Fruit fly (Drosophila melanogaster) whole organism, embryonic: ENCODE data around the gene CG10576.

ENCODE experiments used
- Ada2b ChIP-seq: fragments of 200-800 bp; sonication (Bioruptor generic); IDR thresholded peaks from 2 replicates; pipeline ENCODE4 v1.3.6; 2022; ENCODE audit warnings: missing biosample characterization, missing genetic modification characterization
- Bteb2 ChIP-seq: fragments of 200-800 bp; sonication (Bioruptor generic); optimal IDR thresholded peaks from 2 replicates; lab custom pipeline; 2016; ENCODE audit warnings: missing biosample characterization, missing genetic modification characterization
- CG10267 ChIP-seq: fragments of 200-800 bp; sonication (Bioruptor generic); optimal IDR thresholded peaks from 2 replicates; lab custom pipeline; 2018; ENCODE audit warnings: missing biosample characterization, mild to moderate bottlenecking, missing genetic modification characterization, moderate library complexity
- CG11085 ChIP-seq: fragments of 200-800 bp; sonication (Bioruptor generic); IDR thresholded peaks from 2 replicates; pipeline ENCODE4 v1.3.6; 2022; ENCODE audit warnings: missing biosample characterization, missing genetic modification characterization
- CG13287 ChIP-seq: fragments of 200-800 bp; sonication (Bioruptor generic); IDR thresholded peaks from 2 replicates; pipeline ENCODE4 v1.3.6; 2022; ENCODE audit warnings: missing biosample characterization, missing genetic modification characterization; ENCODE audit not compliant: partially characterized antibody
- CG14667 ChIP-seq: fragments of 200-800 bp; sonication (Bioruptor generic); IDR thresholded peaks from 2 replicates; pipeline ENCODE4 v1.3.6; 2022; ENCODE audit warnings: missing biosample characterization, missing genetic modification characterization
- CG17829 ChIP-seq: fragments of 200-800 bp; optimal IDR thresholded peaks from 2 replicates; lab custom pipeline; 2019; ENCODE audit warnings: missing biosample characterization, mild to moderate bottlenecking, missing genetic modification characterization, moderate library complexity
- CG18011 ChIP-seq: fragments of 200-800 bp; sonication (Bioruptor generic); optimal IDR thresholded peaks from 2 replicates; lab custom pipeline; 2017; ENCODE audit warnings: missing biosample characterization, missing genetic modification characterization, mild to moderate bottlenecking, moderate library complexity, missing genotype
- CG18619 ChIP-seq: fragments of 200-800 bp; sonication (Bioruptor generic); optimal IDR thresholded peaks from 3 replicates; lab custom pipeline; 2017; ENCODE audit warnings: missing biosample characterization, mild to moderate bottlenecking, missing genetic modification characterization
- CG4424 ChIP-seq: fragments of 200-800 bp; sonication (Bioruptor generic); optimal IDR thresholded peaks from 3 replicates; lab custom pipeline; 2016; ENCODE audit warnings: missing biosample characterization, missing genetic modification characterization
- CG5245 ChIP-seq: fragments of 200-800 bp; sonication (Bioruptor generic); optimal IDR thresholded peaks from 3 replicates; lab custom pipeline; 2016; ENCODE audit warnings: missing biosample characterization, missing genetic modification characterization
- CG6765 ChIP-seq: fragments of 200-800 bp; sonication (Bioruptor generic); optimal IDR thresholded peaks from 3 replicates; lab custom pipeline; 2017; ENCODE audit warnings: missing biosample characterization, mild to moderate bottlenecking, missing genetic modification characterization
- CG6791 ChIP-seq: fragments of 200-800 bp; sonication (Bioruptor generic); IDR thresholded peaks from 3 replicates; pipeline ENCODE4 v1.3.6; 2022; ENCODE audit warnings: missing biosample characterization, missing genetic modification characterization; ENCODE audit not compliant: partially characterized antibody
- CrebB ChIP-seq: fragments of 200-800 bp; sonication (Bioruptor generic); optimal IDR thresholded peaks from 3 replicates; lab custom pipeline; 2018; ENCODE audit warnings: missing biosample characterization, mild to moderate bottlenecking, missing genetic modification characterization
- D19B ChIP-seq: fragments of 200-800 bp; sonication (Bioruptor generic); optimal IDR thresholded peaks from 2 replicates; lab custom pipeline; 2017; ENCODE audit warnings: missing biosample characterization, mild to moderate bottlenecking, missing genetic modification characterization
- Dad ChIP-seq: fragments of 200-800 bp; sonication (Bioruptor generic); optimal IDR thresholded peaks from 3 replicates; lab custom pipeline; 2016; ENCODE audit warnings: missing biosample characterization, missing genetic modification characterization
- Eip74EF ChIP-seq, 2 experiments: fragments of 200-800 bp in 1 of 2; fragments of >200 bp in 1 of 2; sonication (Bioruptor generic) in 1 of 2; optimal IDR thresholded peaks; 2 replicates each; lab custom pipeline; 2017 to 2019; ENCODE audit warnings: missing biosample characterization in 2 of 2, missing genetic modification characterization in 2 of 2, mild to moderate bottlenecking in 1 of 2, moderate library complexity in 1 of 2
- Gsc ChIP-seq: fragments of 200-800 bp; sonication (Bioruptor generic); IDR thresholded peaks from 2 replicates; pipeline ENCODE4 v1.3.6; 2022; ENCODE audit warnings: missing biosample characterization, missing genetic modification characterization
- HHEX ChIP-seq: fragments of 200-800 bp; sonication (Bioruptor generic); optimal IDR thresholded peaks from 3 replicates; lab custom pipeline; 2017; ENCODE audit warnings: missing biosample characterization, mild to moderate bottlenecking, missing genetic modification characterization, missing genetic modification reagents
- HLH4C ChIP-seq: fragments of 200-800 bp; sonication (Bioruptor generic); IDR thresholded peaks from 3 replicates; pipeline ENCODE4 v1.3.6; 2022; ENCODE audit warnings: missing biosample characterization, missing genetic modification characterization; ENCODE audit not compliant: partially characterized antibody
- Hmr ChIP-seq: fragments of 200-800 bp; sonication (Bioruptor generic); optimal IDR thresholded peaks from 3 replicates; lab custom pipeline; 2017; ENCODE audit warnings: mild to moderate bottlenecking, missing biosample characterization, missing genetic modification reagents, missing genetic modification characterization
- MBD-R2 ChIP-seq: fragments of 200-800 bp; sonication (Bioruptor generic); IDR thresholded peaks from 2 replicates; pipeline ENCODE4 v1.3.6; 2022; ENCODE audit warnings: missing biosample characterization, missing genetic modification characterization
- Mad ChIP-seq: fragments of 200-800 bp; sonication (Bioruptor generic); optimal IDR thresholded peaks from 2 replicates; lab custom pipeline; 2016; ENCODE audit warnings: missing biosample characterization, missing genetic modification characterization
- PHDP ChIP-seq: fragments of 200-800 bp; sonication (Bioruptor generic); optimal IDR thresholded peaks from 3 replicates; lab custom pipeline; 2018; ENCODE audit warnings: missing biosample characterization, mild to moderate bottlenecking, missing genetic modification characterization, moderate library complexity
- Rfx ChIP-seq: fragments of 200-800 bp; sonication (Bioruptor generic); IDR thresholded peaks from 2 replicates; pipeline ENCODE4 v1.3.6; 2022; ENCODE audit warnings: missing biosample characterization, missing genetic modification characterization
- Xbp1 ChIP-seq: fragments of 200-800 bp; sonication (Bioruptor generic); optimal IDR thresholded peaks from 3 replicates; lab custom pipeline; 2016; ENCODE audit warnings: missing biosample characterization, mild to moderate bottlenecking, missing genetic modification characterization
- YL-1 ChIP-seq: fragments of 200-800 bp; sonication (Bioruptor generic); optimal IDR thresholded peaks from 3 replicates; lab custom pipeline; 2017; ENCODE audit warnings: missing biosample characterization, mild to moderate bottlenecking, missing genetic modification characterization
- ato ChIP-seq: fragments of 200-800 bp; sonication (Bioruptor generic); IDR thresholded peaks from 2 replicates; pipeline ENCODE4 v1.3.6; 2022; ENCODE audit warnings: missing biosample characterization, missing genetic modification characterization; ENCODE audit not compliant: partially characterized antibody
- cad ChIP-seq: fragments of >200 bp; optimal IDR thresholded peaks from 2 replicates; lab custom pipeline; 2017; ENCODE audit warnings: missing biosample characterization, missing genetic modification characterization
- chif ChIP-seq, 2 experiments: fragments of 200-800 bp; sonication (Bioruptor generic); optimal IDR thresholded peaks; 3 replicates each; lab custom pipeline; 2016; ENCODE audit warnings: missing biosample characterization in 2 of 2, missing genetic modification characterization in 2 of 2
- en ChIP-seq: fragments of 200-800 bp; sonication (Bioruptor generic); optimal IDR thresholded peaks from 2 replicates; lab custom pipeline; 2016; ENCODE audit warnings: missing biosample characterization, missing genetic modification characterization
- exex ChIP-seq: fragments of 200-800 bp; sonication (Bioruptor generic); optimal IDR thresholded peaks from 4 replicates; lab custom pipeline; 2018; ENCODE audit warnings: missing biosample characterization, mild to moderate bottlenecking, missing genetic modification characterization, moderate library complexity
- gcm2 ChIP-seq: fragments of 200-800 bp; sonication (Bioruptor generic); optimal IDR thresholded peaks from 2 replicates; lab custom pipeline; 2016; ENCODE audit warnings: missing biosample characterization, missing genetic modification characterization
- gfzf ChIP-seq: fragments of 200-800 bp; sonication (Bioruptor generic); optimal IDR thresholded peaks from 2 replicates; lab custom pipeline; 2016; ENCODE audit warnings: missing biosample characterization, mild to moderate bottlenecking, missing genetic modification characterization, moderate library complexity
- grau ChIP-seq: fragments of 200-800 bp; optimal IDR thresholded peaks from 3 replicates; lab custom pipeline; 2019; ENCODE audit warnings: missing biosample characterization, mild to moderate bottlenecking, missing genetic modification characterization, moderate library complexity
- gsb ChIP-seq: fragments of 200-800 bp; sonication (Bioruptor generic); IDR thresholded peaks from 2 replicates; pipeline ENCODE4 v1.3.6; 2022; ENCODE audit warnings: missing biosample characterization, missing genetic modification characterization
- ind ChIP-seq: fragments of 200-800 bp; sonication (Bioruptor generic); optimal IDR thresholded peaks from 3 replicates; lab custom pipeline; 2016; ENCODE audit warnings: missing biosample characterization, missing genetic modification characterization
- jigr1 ChIP-seq: fragments of 200-800 bp; sonication (Bioruptor generic); IDR thresholded peaks from 3 replicates; pipeline ENCODE4 v1.3.6; 2022; ENCODE audit warnings: missing biosample characterization, missing genetic modification characterization
- lab ChIP-seq: fragments of 200-800 bp; sonication (Bioruptor generic); optimal IDR thresholded peaks from 3 replicates; lab custom pipeline; 2017; ENCODE audit warnings: missing biosample characterization, missing genetic modification characterization, mild to moderate bottlenecking, moderate library complexity, missing genetic modification reagents
- lilli ChIP-seq: fragments of 200-800 bp; sonication (Bioruptor generic); optimal IDR thresholded peaks from 3 replicates; lab custom pipeline; 2016; ENCODE audit warnings: missing biosample characterization, missing genetic modification characterization
- mld ChIP-seq: fragments of 200-800 bp; sonication (Bioruptor generic); IDR thresholded peaks from 3 replicates; pipeline ENCODE4 v1.3.6; 2022; ENCODE audit warnings: missing biosample characterization, missing genetic modification characterization; ENCODE audit not compliant: partially characterized antibody
- oc ChIP-seq: fragments of 200-800 bp; sonication (Bioruptor generic); optimal IDR thresholded peaks from 2 replicates; lab custom pipeline; 2018; ENCODE audit warnings: missing biosample characterization, mild to moderate bottlenecking, missing genetic modification characterization, moderate library complexity
- pfk ChIP-seq: fragments of 200-800 bp; sonication (Bioruptor generic); optimal IDR thresholded peaks from 2 replicates; lab custom pipeline; 2018; ENCODE audit warnings: missing biosample characterization, mild to moderate bottlenecking, missing genetic modification characterization, moderate library complexity
- pnt ChIP-seq: fragments of 200-800 bp; sonication (Bioruptor generic); optimal IDR thresholded peaks from 3 replicates; lab custom pipeline; 2016; ENCODE audit warnings: missing biosample characterization, missing genetic modification characterization
- ranshi ChIP-seq: fragments of 200-800 bp; sonication (Bioruptor generic); IDR thresholded peaks from 2 replicates; pipeline ENCODE4 v1.3.6; 2022; ENCODE audit warnings: missing biosample characterization, missing genetic modification characterization
- sc ChIP-seq, 3 experiments: fragments of >200 bp in 2 of 3; fragments of 200-800 bp in 1 of 3; sonication (Bioruptor generic) in 1 of 3; optimal IDR thresholded peaks; 2 replicates in 2 of 3; 3 replicates in 1 of 3; lab custom pipeline; 2017; ENCODE audit warnings: mild to moderate bottlenecking in 1 of 3, missing biosample characterization in 1 of 3, missing genetic modification characterization in 1 of 3, missing genetic modification reagents in 1 of 3
- sens ChIP-seq: fragments of 200-800 bp; sonication (Bioruptor generic); peaks from one replicate; lab custom pipeline; 2016; ENCODE audit warnings: missing biosample characterization, missing genetic modification characterization
- ssp ChIP-seq: fragments of 200-800 bp; sonication (Bioruptor generic); IDR thresholded peaks from 2 replicates; pipeline ENCODE4 v1.3.6; 2022; ENCODE audit warnings: missing biosample characterization, missing genetic modification characterization
- yki ChIP-seq: fragments of >200 bp; optimal IDR thresholded peaks from 3 replicates; lab custom pipeline; 2018

The CG10576 gene

DNA sequence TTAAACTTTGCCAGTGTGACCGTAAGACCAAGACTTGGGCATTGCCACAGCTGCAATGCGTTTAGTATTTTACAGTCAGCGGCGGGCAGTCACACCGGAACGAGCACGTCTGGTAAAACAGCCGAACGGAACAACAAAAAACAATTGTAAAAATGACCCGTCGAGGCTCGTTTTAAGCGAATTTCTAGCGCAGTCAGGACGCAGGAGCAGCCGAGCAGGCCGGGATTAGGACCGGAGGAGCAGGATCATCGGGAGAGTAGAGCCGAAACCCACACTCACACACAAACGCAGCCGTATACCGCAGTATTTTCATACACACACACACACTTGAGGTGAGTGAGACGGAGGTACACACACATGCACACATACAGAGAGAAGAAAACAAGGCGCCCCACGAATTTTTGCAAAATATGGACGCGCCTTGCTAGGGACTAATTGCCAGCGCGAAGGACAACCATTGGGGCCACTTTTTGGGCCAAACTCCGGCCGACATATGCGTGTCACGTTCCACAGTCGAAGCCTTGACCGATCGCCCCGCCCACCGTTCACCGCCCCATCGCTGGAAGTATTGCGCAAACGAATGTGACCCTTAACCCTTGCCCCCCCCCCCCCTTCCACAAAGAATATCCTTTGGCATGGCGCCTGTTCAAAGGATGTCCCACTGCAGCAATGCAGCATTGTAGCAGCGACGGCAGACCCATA is 12.4 kb downstream of the CG10576 start, which contains the start of gene Usp47 (continued):
- TF ChIP-seq sc (optimal IDR thresholded peaks at IDR 0.05; lab: Kevin White, UChicago) (no peak), sc (GFP tag; optimal IDR thresholded peaks at IDR 0.05; lab: Kevin White, UChicago) (no peak), Xbp1 (GFP tag; lab: Kevin White, UChicago) (no peak), CG5245 (GFP tag; lab: Kevin White, UChicago) (no peak), Mad (GFP tag; lab: Kevin White, UChicago) (no peak), Ada2b (GFP tag; lab: Robert Waterston, UW) (no peak), Dad (GFP tag; lab: Kevin White, UChicago) (no peak), D19B (no peak), pnt (GFP tag; lab: Kevin White, UChicago) (no peak), lilli (GFP tag; lab: Kevin White, UChicago) (no peak), grau (no peak), en (GFP tag; lab: Kevin White, UChicago) (no peak), CG11085 (no peak), CG6765 (GFP tag; lab: Kevin White, UChicago) (no peak), oc (tag; lab: Kevin White, UChicago) (no peak), CG18011 (GFP tag; lab: Kevin White, UChicago) (no peak), CG10267 (tag; lab: Kevin White, UChicago) (no peak), Gsc (GFP tag; lab: Robert Waterston, UW) (no peak), ato (GFP tag; lab: Robert Waterston, UW) (no peak), CG13287 (GFP tag; lab: Robert Waterston, UW) (peak; percentile 47; the same call in 1 of the 2 replicates), pfk (GFP tag; lab: Kevin White, UChicago) (no peak), CG17829 (tag; lab: Kevin White, UChicago) (no peak), gsb (GFP tag; lab: Robert Waterston, UW) (no peak), yki (lab: Kevin White, UChicago) (no peak), Bteb2 (GFP tag; lab: Kevin White, UChicago) (no peak), PHDP (tag; lab: Kevin White, UChicago) (no peak), HLH4C (GFP tag; lab: Robert Waterston, UW) (no peak), gfzf (GFP tag; lab: Kevin White, UChicago) (peak; percentile 89), MBD-R2 (GFP tag; lab: Robert Waterston, UW) (peak; percentile 58), lab (GFP tag; lab: Kevin White, UChicago) (no peak), sens (GFP tag; lab: Kevin White, UChicago) (no peak), HHEX (no peak), ind (no peak), CrebB (tag; lab: Kevin White, UChicago) (peak; percentile 43), chif (GFP tag; optimal IDR thresholded peaks at IDR 0.05; lab: Kevin White, UChicago) (no peak), Eip74EF (GFP tag; optimal IDR thresholded peaks at IDR 0.05; lab: Kevin White, UChicago) (no peak), CG6791 (GFP tag; lab: Robert Waterston, UW) (0 out of 3 replicates have a peak, but pooled peaks have one; percentile 31), CG4424 (no peak), ranshi (GFP tag; lab: Robert Waterston, UW) (no peak), Hmr (GFP tag; lab: Kevin White, UChicago) (peak; percentile 28), exex (tag; lab: Kevin White, UChicago) (no peak), YL-1 (peak; percentile 72), mld (0 out of 3 replicates have a peak, but pooled peaks have one; percentile 36), cad (GFP tag; lab: Kevin White, UChicago) (no peak), CG14667 (no peak), CG18619 (GFP tag; lab: Kevin White, UChicago) (no peak), jigr1 (GFP tag; lab: Robert Waterston, UW) (no peak), Rfx (GFP tag; lab: Robert Waterston, UW) (no peak), gcm2 (no peak), ssp (GFP tag; lab: Robert Waterston, UW) (no peak)
